Comparison of ENCODE assay signal across 4 worm cellular contexts in the genomic region with DNA sequence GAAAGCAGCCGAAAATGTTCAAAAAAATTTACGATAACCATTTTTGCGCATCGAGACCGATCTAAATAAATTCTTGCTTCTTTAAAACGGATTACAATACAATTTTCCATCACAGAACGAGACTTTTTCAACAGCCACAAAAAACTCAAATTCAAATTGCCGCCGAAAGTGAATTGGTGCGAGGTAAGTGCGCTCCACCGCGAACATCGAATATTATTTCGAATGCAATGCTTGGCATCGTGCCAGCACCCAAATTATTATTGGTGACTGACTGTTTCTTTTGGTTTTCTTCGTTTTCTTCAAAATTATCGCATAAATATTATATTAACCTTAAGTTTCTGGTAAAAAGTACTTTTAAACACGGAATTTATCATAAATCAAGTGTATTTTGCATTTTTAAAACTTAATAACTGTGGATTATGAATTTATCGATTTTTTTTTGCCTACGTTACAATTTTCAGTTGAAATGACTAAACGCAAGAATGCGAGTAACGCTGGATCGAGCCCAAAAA.
TF ChIP-seq lines count a peak whose summit lies in the region.

A gene (plus strand): TSS at position 462 of the 512 bp plus-strand sequence.

TF ChIP-seq in whole organism, L2 larva, 48 proteins besides CTCF, POLR2A, EP300 and RAD21 (continues in another document):
- no peak for TF ChIP-seq mbf-1 (tag; optimal IDR thresholded peaks at IDR 0.05; lab: Kevin White, UChicago)
- no peak for TF ChIP-seq mdl-1 (tag; optimal IDR thresholded peaks at IDR 0.05; lab: Kevin White, UChicago)
- TF ChIP-seq nhr-23 (tag; optimal IDR thresholded peaks at IDR 0.05; lab: Kevin White, UChicago), result no peak
- TF ChIP-seq nhr-10 (tag; optimal IDR thresholded peaks at IDR 0.05; lab: Kevin White, UChicago), result no peak
- no peak for TF ChIP-seq ztf-4 (tag; optimal IDR thresholded peaks at IDR 0.05; lab: Kevin White, UChicago)
- TF ChIP-seq sem-4 (tag; optimal IDR thresholded peaks at IDR 0.05; lab: Kevin White, UChicago), result peak; percentile 49
- TF ChIP-seq sma-9 (GFP tag; optimal IDR thresholded peaks at IDR 0.05; lab: Kevin White, UChicago), result peak; percentile 74
- no peak for TF ChIP-seq sma-9 (tag; optimal IDR thresholded peaks at IDR 0.05; lab: Kevin White, UChicago)
- TF ChIP-seq nhr-21 (tag; optimal IDR thresholded peaks at IDR 0.05; lab: Kevin White, UChicago), result no peak
- no peak for TF ChIP-seq unc-39 (tag; optimal IDR thresholded peaks at IDR 0.05; lab: Kevin White, UChicago)
- no peak for TF ChIP-seq mab-5 (tag; optimal IDR thresholded peaks at IDR 0.05; lab: Kevin White, UChicago)
- peak; percentile 18 for TF ChIP-seq lin-11 (tag; optimal IDR thresholded peaks at IDR 0.05; lab: Kevin White, UChicago)
- peak; percentile 41 for TF ChIP-seq sma-3 (GFP tag; optimal IDR thresholded peaks at IDR 0.05; lab: Kevin White, UChicago)
- TF ChIP-seq ceh-82 (tag; optimal IDR thresholded peaks at IDR 0.05; lab: Kevin White, UChicago), result no peak
- no peak for TF ChIP-seq blmp-1 (tag; optimal IDR thresholded peaks at IDR 0.05; lab: Kevin White, UChicago; ENCODE audit: insufficient read depth)
- peak; percentile 62 for TF ChIP-seq crh-2 (tag; optimal IDR thresholded peaks at IDR 0.05; lab: Kevin White, UChicago)
- TF ChIP-seq F13H6.1 (tag; optimal IDR thresholded peaks at IDR 0.05; lab: Kevin White, UChicago), result peak; percentile 40
- TF ChIP-seq skn-1 (tag; optimal IDR thresholded peaks at IDR 0.05; lab: Kevin White, UChicago), result no peak
- no peak for TF ChIP-seq ztf-11 (tag; optimal IDR thresholded peaks at IDR 0.05; lab: Kevin White, UChicago)
- TF ChIP-seq fos-1 (tag; optimal IDR thresholded peaks at IDR 0.05; lab: Kevin White, UChicago), result peak; percentile 15
- TF ChIP-seq nhr-25 (tag; optimal IDR thresholded peaks at IDR 0.05; lab: Kevin White, UChicago), result peak; percentile 46
- TF ChIP-seq C34F6.9 (tag; optimal IDR thresholded peaks at IDR 0.05; lab: Kevin White, UChicago), result peak; percentile 76

TF ChIP-seq in whole organism, L4 larva, 104 proteins besides CTCF, POLR2A, EP300 and RAD21 (continues in another document):
- TF ChIP-seq Y75B8A.6 (GFP tag; IDR thresholded peaks at IDR 0.05; lab: Robert Waterston, UW) (no peak), ces-1 (GFP tag; optimal IDR thresholded peaks at IDR 0.05; lab: Kevin White, UChicago) (no peak), ztf-11 (tag; optimal IDR thresholded peaks at IDR 0.05; lab: Kevin White, UChicago) (no peak), pqm-1 (tag; optimal IDR thresholded peaks at IDR 0.05; lab: Kevin White, UChicago) (no peak), nhr-10 (tag; optimal IDR thresholded peaks at IDR 0.05; lab: Kevin White, UChicago) (no peak), zfp-2 (tag; optimal IDR thresholded peaks at IDR 0.05; lab: Kevin White, UChicago) (no peak), attf-4 (tag; optimal IDR thresholded peaks at IDR 0.05; lab: Kevin White, UChicago) (no peak), lim-7 (GFP tag; IDR thresholded peaks at IDR 0.05; lab: Robert Waterston, UW) (no peak), snpc-4 (tag; optimal IDR thresholded peaks at IDR 0.05; lab: Kevin White, UChicago) (no peak), ZK546.5 (tag; optimal IDR thresholded peaks at IDR 0.05; lab: Kevin White, UChicago) (no peak), ceh-82 (tag; optimal IDR thresholded peaks at IDR 0.05; lab: Kevin White, UChicago) (no peak), saeg-2 (GFP tag; IDR thresholded peaks at IDR 0.05; lab: Robert Waterston, UW) (no peak), nhr-48 (tag; optimal IDR thresholded peaks at IDR 0.05; lab: Kevin White, UChicago) (peak; percentile 47), zag-1 (tag; optimal IDR thresholded peaks at IDR 0.05; lab: Kevin White, UChicago) (no peak), lin-15B (tag; optimal IDR thresholded peaks at IDR 0.05; lab: Kevin White, UChicago) (no peak), aha-1 (tag; lab: Kevin White, UChicago) (peak; percentile 85), lsy-2 (tag; optimal IDR thresholded peaks at IDR 0.05; lab: Kevin White, UChicago) (no peak), rbr-2 (tag; optimal IDR thresholded peaks at IDR 0.05; lab: Kevin White, UChicago) (peak; percentile 53), gei-8 (GFP tag; optimal IDR thresholded peaks at IDR 0.05; lab: Kevin White, UChicago) (no peak), nhr-11 (tag; optimal IDR thresholded peaks at IDR 0.05; lab: Kevin White, UChicago) (no peak), lir-3 (tag; optimal IDR thresholded peaks at IDR 0.05; lab: Kevin White, UChicago) (no peak), jun-1 (tag; optimal IDR thresholded peaks at IDR 0.05; lab: Kevin White, UChicago) (no peak), nhr-77 (tag; optimal IDR thresholded peaks at IDR 0.05; lab: Kevin White, UChicago) (no peak), R02D3.7 (tag; optimal IDR thresholded peaks at IDR 0.05; lab: Kevin White, UChicago) (no peak)

TF ChIP-seq in whole organism, late embryonic, 69 proteins besides CTCF, POLR2A, EP300 and RAD21:
- peak; percentile 64 for TF ChIP-seq unc-42 (tag; optimal IDR thresholded peaks at IDR 0.05; lab: Kevin White, UChicago)
- TF ChIP-seq nfya-1 (tag; optimal IDR thresholded peaks at IDR 0.05; lab: Kevin White, UChicago), result peak; percentile 20
- TF ChIP-seq ceh-9 (tag; optimal IDR thresholded peaks at IDR 0.05; lab: Kevin White, UChicago), result no peak
- TF ChIP-seq hlh-30 (tag; optimal IDR thresholded peaks at IDR 0.05; lab: Kevin White, UChicago; ENCODE audit: insufficient read depth), result no peak
- no peak for TF ChIP-seq hlh-6 (tag; optimal IDR thresholded peaks at IDR 0.05; lab: Kevin White, UChicago)
- peak; percentile 7 for TF ChIP-seq ceh-48 (tag; optimal IDR thresholded peaks at IDR 0.05; lab: Kevin White, UChicago)
- no peak for TF ChIP-seq pqm-1 (tag; optimal IDR thresholded peaks at IDR 0.05; lab: Kevin White, UChicago)
- peak; percentile 22 for TF ChIP-seq unc-55 (GFP tag; optimal IDR thresholded peaks at IDR 0.05; lab: Kevin White, UChicago)
- peak; percentile 10 for TF ChIP-seq ceh-31 (tag; optimal IDR thresholded peaks at IDR 0.05; lab: Kevin White, UChicago)
- TF ChIP-seq ceh-45 (GFP tag; IDR thresholded peaks at IDR 0.05; lab: Robert Waterston, UW), result no peak

TF ChIP-seq in whole organism, mixed stage, embryonic, 35 proteins besides CTCF, POLR2A, EP300 and RAD21:
- TF ChIP-seq lin-13 (tag; optimal IDR thresholded peaks at IDR 0.05; lab: Kevin White, UChicago) (peak; percentile 22), lin-32 (GFP tag; optimal IDR thresholded peaks at IDR 0.05; lab: Kevin White, UChicago) (no peak), ces-1 (GFP tag; optimal IDR thresholded peaks at IDR 0.05; lab: Kevin White, UChicago) (peak; percentile 50), lsy-2 (tag; optimal IDR thresholded peaks at IDR 0.05; lab: Kevin White, UChicago) (peak; percentile 26), mep-1 (tag; optimal IDR thresholded peaks at IDR 0.05; lab: Kevin White, UChicago) (peak; percentile 41)
